Worm (Caenorhabditis elegans) whole organism, young adult: ENCODE results near the gene nlp-9.
A peak's percentile ranks its signal among the peaks of the same experiment; 100 is the strongest.

Experiments used
- D2030.7 ChIP-seq: fragments of 200-800 bp; sonication (Bioruptor generic); IDR thresholded peaks from 2 replicates; pipeline ENCODE4 v1.3.6; 2022; ENCODE audit warnings: missing genetic modification reagents, missing genetic modification characterization, missing compliant biosample characterization
- F33H1.4 ChIP-seq: fragments of 200-800 bp; sonication (Bioruptor generic); IDR thresholded peaks from 2 replicates; pipeline ENCODE4 v1.3.6; 2022; ENCODE audit warnings: missing genetic modification reagents, missing genetic modification characterization, missing compliant biosample characterization
- F37B4.10 ChIP-seq: fragments of 200-800 bp; sonication (Bioruptor generic); IDR thresholded peaks from 2 replicates; pipeline ENCODE4 v1.3.6; 2022; ENCODE audit warnings: missing genetic modification characterization, missing compliant biosample characterization
- F49E8.2 ChIP-seq: sonication (generic microtip); optimal IDR thresholded peaks from 3 replicates; lab custom pipeline; 2017; ENCODE audit warnings: missing genetic modification characterization, mild to moderate bottlenecking, missing compliant biosample characterization, antibody characterized with exemption, moderate library complexity; ENCODE audit not compliant: insufficient read depth
- K12H6.12 ChIP-seq: fragments of 200-800 bp; sonication (Bioruptor generic); optimal IDR thresholded peaks from 2 replicates; lab custom pipeline; 2018; ENCODE audit warnings: mild to moderate bottlenecking, missing genetic modification characterization, missing compliant biosample characterization
- T26A5.8 ChIP-seq: sonication (generic microtip); optimal IDR thresholded peaks from 2 replicates; lab custom pipeline; 2016; ENCODE audit warnings: missing genetic modification characterization, missing compliant biosample characterization
- akir-1 ChIP-seq: fragments of 200-800 bp; sonication (Bioruptor generic); optimal IDR thresholded peaks from 2 replicates; lab custom pipeline; 2018; ENCODE audit warnings: mild to moderate bottlenecking, missing genetic modification characterization, moderate library complexity, missing compliant biosample characterization
- attf-3 ChIP-seq: fragments of 200-800 bp; sonication (Bioruptor generic); conservative IDR thresholded peaks from 2 replicates; pipeline ENCODE4 v1.3.6; 2022; ENCODE audit warnings: missing genetic modification reagents, missing genetic modification characterization, missing compliant biosample characterization
- attf-6 ChIP-seq: fragments of 200-800 bp; sonication (Bioruptor generic); IDR thresholded peaks from 2 replicates; pipeline ENCODE4 v1.3.6; 2022; ENCODE audit warnings: missing genetic modification reagents, missing genetic modification characterization, missing compliant biosample characterization
- bed-2 ChIP-seq: fragments of 200-800 bp; sonication (Bioruptor generic); IDR thresholded peaks from 2 replicates; pipeline ENCODE4 v1.3.6; 2022; ENCODE audit warnings: missing genetic modification reagents, missing genetic modification characterization, missing compliant biosample characterization
- cebp-2 ChIP-seq: fragments of 200-800 bp; sonication (Bioruptor generic); IDR thresholded peaks from 2 replicates; pipeline ENCODE4 v1.3.6; 2022; ENCODE audit warnings: missing genetic modification characterization, missing compliant biosample characterization
- ceh-79 ChIP-seq: sonication (generic microtip); optimal IDR thresholded peaks from 2 replicates; lab custom pipeline; 2017; ENCODE audit warnings: mild to moderate bottlenecking, missing genetic modification characterization, missing compliant biosample characterization
- ceh-91 ChIP-seq: fragments of 200-800 bp; sonication (Bioruptor generic); IDR thresholded peaks from 2 replicates; pipeline ENCODE4 v1.3.6; 2022; ENCODE audit warnings: missing genetic modification reagents, missing genetic modification characterization, missing compliant biosample characterization
- chd-7 ChIP-seq: sonication (generic microtip); optimal IDR thresholded peaks from 2 replicates; lab custom pipeline; 2016; ENCODE audit warnings: mild to moderate bottlenecking, missing genetic modification characterization, moderate library complexity, missing compliant biosample characterization
- dpl-1 ChIP-seq: fragments of 150-350 bp; optimal IDR thresholded peaks from 2 replicates; lab custom pipeline; 2014; ENCODE audit warnings: missing biosample characterization, missing genetic modification reagents, missing genetic modification characterization
- efl-1 ChIP-seq: fragments of 150-350 bp; optimal IDR thresholded peaks from 2 replicates; lab custom pipeline; 2014; ENCODE audit warnings: missing biosample characterization, missing genetic modification reagents, missing genetic modification characterization
- gei-17 ChIP-seq: fragments of 200-800 bp; sonication (Bioruptor generic); optimal IDR thresholded peaks from 2 replicates; lab custom pipeline; 2018; ENCODE audit warnings: mild to moderate bottlenecking, missing genetic modification characterization, missing compliant biosample characterization
- hmg-1.2 ChIP-seq: fragments of 200-800 bp; sonication (Bioruptor generic); IDR thresholded peaks from 2 replicates; pipeline ENCODE4 v1.3.6; 2022; ENCODE audit warnings: missing genetic modification reagents, missing genetic modification characterization, missing compliant biosample characterization
- hsf-1 ChIP-seq: fragments of 200-800 bp; sonication (Bioruptor generic); IDR thresholded peaks from 2 replicates; pipeline ENCODE4 v1.3.6; 2022; ENCODE audit warnings: missing genetic modification reagents, missing genetic modification characterization, missing compliant biosample characterization
- let-526 ChIP-seq: fragments of 200-800 bp; sonication (Bioruptor generic); IDR thresholded peaks from 2 replicates; pipeline ENCODE4 v1.3.6; 2022; ENCODE audit warnings: missing genetic modification reagents, missing genetic modification characterization, missing compliant biosample characterization
- let-607 ChIP-seq, 2 experiments: fragments of 200-800 bp in 1 of 2; sonication (Bioruptor generic) in 1 of 2; sonication (generic microtip) in 1 of 2; optimal IDR thresholded peaks; 2 replicates each; lab custom pipeline; 2016 to 2018; ENCODE audit warnings: mild to moderate bottlenecking in 2 of 2, missing compliant biosample characterization in 2 of 2, missing genetic modification characterization in 2 of 2, moderate library complexity in 2 of 2, missing genotype in 1 of 2
- lin-26 ChIP-seq: fragments of 200-800 bp; sonication (Bioruptor generic); IDR thresholded peaks from 2 replicates; pipeline ENCODE4 v1.3.6; 2022; ENCODE audit warnings: missing genetic modification reagents, missing genetic modification characterization, missing compliant biosample characterization
- lin-54 ChIP-seq: fragments of 200-800 bp; sonication (Bioruptor generic); optimal IDR thresholded peaks from 2 replicates; lab custom pipeline; 2018; ENCODE audit warnings: mild to moderate bottlenecking, missing genetic modification characterization, missing compliant biosample characterization
- lsl-1 ChIP-seq: fragments of 200-800 bp; sonication (Bioruptor generic); optimal IDR thresholded peaks from 2 replicates; lab custom pipeline; 2018; ENCODE audit warnings: mild to moderate bottlenecking, missing genetic modification characterization, moderate library complexity, missing compliant biosample characterization
- madf-10 ChIP-seq: sonication (generic microtip); optimal IDR thresholded peaks from 2 replicates; lab custom pipeline; 2016; ENCODE audit warnings: mild to moderate bottlenecking, missing genetic modification characterization, missing compliant biosample characterization
- madf-6 ChIP-seq: fragments of 200-800 bp; sonication (Bioruptor generic); IDR thresholded peaks from 2 replicates; pipeline ENCODE4 v1.3.6; 2022; ENCODE audit warnings: missing genetic modification reagents, missing genetic modification characterization, missing compliant biosample characterization
- mcd-1 ChIP-seq: fragments of 200-800 bp; sonication (Bioruptor generic); IDR thresholded peaks from 2 replicates; pipeline ENCODE4 v1.3.6; 2022; ENCODE audit warnings: missing genetic modification reagents, missing genetic modification characterization, missing compliant biosample characterization
- mel-28 ChIP-seq: sonication (generic microtip); optimal IDR thresholded peaks from 2 replicates; lab custom pipeline; 2016; ENCODE audit warnings: borderline replicate concordance, mild to moderate bottlenecking, missing genetic modification characterization, missing compliant biosample characterization
- nfya-1 ChIP-seq: sonication (generic microtip); optimal IDR thresholded peaks from 2 replicates; lab custom pipeline; 2017; ENCODE audit warnings: antibody characterized with exemption, missing compliant biosample characterization, missing genetic modification characterization, borderline replicate concordance; ENCODE audit not compliant: insufficient read depth
- rec-8 ChIP-seq, 2 experiments: sonication (generic microtip); optimal IDR thresholded peaks; 2 replicates each; lab custom pipeline; 2016; ENCODE audit warnings: mild to moderate bottlenecking in 2 of 2, missing genetic modification characterization in 2 of 2, missing genetic modification reagents in 2 of 2, missing genotype in 2 of 2, missing biosample characterization in 1 of 2, missing compliant biosample characterization in 1 of 2, moderate library complexity in 1 of 2
- sdz-38 ChIP-seq: sonication (generic microtip); optimal IDR thresholded peaks from 2 replicates; lab custom pipeline; 2016; ENCODE audit warnings: missing genotype, missing genetic modification characterization, missing compliant biosample characterization
- snpc-1.1 ChIP-seq: sonication (generic microtip); optimal IDR thresholded peaks from 2 replicates; lab custom pipeline; 2017; ENCODE audit warnings: missing genetic modification characterization, mild to moderate bottlenecking, missing compliant biosample characterization, antibody characterized with exemption, moderate library complexity, missing genotype, missing genetic modification reagents; ENCODE audit not compliant: insufficient read depth
- snpc-3.4 ChIP-seq: sonication (generic microtip); optimal IDR thresholded peaks from 2 replicates; lab custom pipeline; 2017; ENCODE audit warnings: missing genetic modification characterization, mild to moderate bottlenecking, missing compliant biosample characterization, antibody characterized with exemption, moderate library complexity, missing genotype, missing genetic modification reagents
- snpc-4 ChIP-seq, 5 experiments: fragments of 150-350 bp in 1 of 5; sonication (generic microtip) in 4 of 5; optimal IDR thresholded peaks; 2 replicates each; lab custom pipeline; 2014 to 2018; ENCODE audit warnings: missing genetic modification characterization in 5 of 5, missing biosample characterization in 3 of 5, antibody characterized with exemption in 2 of 5, mild to moderate bottlenecking in 2 of 5, missing compliant biosample characterization in 2 of 5, missing genotype in 2 of 5, moderate library complexity in 2 of 5, missing genetic modification reagents in 1 of 5
- tbp1 ChIP-seq: fragments of 200-800 bp; sonication (Bioruptor generic); optimal IDR thresholded peaks from 2 replicates; lab custom pipeline; 2018; ENCODE audit warnings: mild to moderate bottlenecking, missing genetic modification characterization, missing compliant biosample characterization
- tbx-9 ChIP-seq: sonication (generic microtip); optimal IDR thresholded peaks from 2 replicates; lab custom pipeline; 2016; ENCODE audit warnings: borderline replicate concordance, missing genetic modification characterization, inconsistent platforms, missing compliant biosample characterization
- unc-130 ChIP-seq: sonication (generic microtip); optimal IDR thresholded peaks from 2 replicates; lab custom pipeline; 2016; ENCODE audit warnings: missing genetic modification reagents, missing genetic modification characterization, missing compliant biosample characterization
- zfh-2 ChIP-seq: fragments of 200-800 bp; sonication (Bioruptor generic); conservative IDR thresholded peaks from 2 replicates; pipeline ENCODE4 v1.3.6; 2022; ENCODE audit warnings: missing genetic modification reagents, missing genetic modification characterization, missing compliant biosample characterization
- zim-3 ChIP-seq: sonication (generic microtip); optimal IDR thresholded peaks from 2 replicates; lab custom pipeline; 2017; ENCODE audit warnings: mild to moderate bottlenecking, missing genetic modification characterization, moderate library complexity, missing compliant biosample characterization
- ztf-18 ChIP-seq: sonication (generic microtip); optimal IDR thresholded peaks from 2 replicates; lab custom pipeline; 2016; ENCODE audit warnings: missing genotype, mild to moderate bottlenecking, missing genetic modification characterization, missing compliant biosample characterization
- ztf-6 ChIP-seq: fragments of 200-800 bp; sonication (Bioruptor generic); IDR thresholded peaks from 2 replicates; pipeline ENCODE4 v1.3.6; 2022; ENCODE audit warnings: missing genetic modification reagents, missing genetic modification characterization, missing compliant biosample characterization

nlp-9 gene

ce11 chrV:4219342-4219741 lies at the start of gene nlp-9:
Gene nlp-9, plus strand, starts transcription at chrV:4219642.
- no peak for TF ChIP-seq let-526 (GFP tag; lab: Robert Waterston, UW)

ce11 chrV:4169658-4170057 lies 49.8 kb upstream of the nlp-9 start:
- peak; percentile 47; the same call in 1 of the 2 replicates for TF ChIP-seq madf-6 (GFP tag; lab: Robert Waterston, UW)
- TF ChIP-seq tbp1 (GFP tag; lab: Kevin White, UChicago), result peak; percentile 2
- TF ChIP-seq attf-3 (GFP tag; lab: Robert Waterston, UW), result no peak
- TF ChIP-seq lsl-1 (GFP tag; lab: Kevin White, UChicago), result peak; percentile 47
- TF ChIP-seq bed-2 (GFP tag; lab: Robert Waterston, UW), result no peak
- TF ChIP-seq mel-28 (tag; lab: Kevin White, UChicago), result no peak
- TF ChIP-seq snpc-3.4 (tag; lab: Kevin White, UChicago), result peak; percentile 8
- TF ChIP-seq efl-1 (GFP tag; lab: Kevin White, UChicago), result peak; percentile 24
- TF ChIP-seq lin-54 (GFP tag; lab: Kevin White, UChicago), result no peak
- TF ChIP-seq T26A5.8, result no peak
- TF ChIP-seq ceh-91 (GFP tag; lab: Robert Waterston, UW), result 0 out of 2 replicates have a peak, but pooled peaks have one; percentile 21
- peak; percentile 2 for TF ChIP-seq dpl-1 (GFP tag; lab: Kevin White, UChicago)
- no peak for TF ChIP-seq sdz-38
- no peak for TF ChIP-seq tbx-9 (tag; lab: Kevin White, UChicago)
- 0 out of 2 replicates have a peak, but pooled peaks have one; percentile 29 for TF ChIP-seq attf-6 (GFP tag; lab: Robert Waterston, UW)
- no peak for TF ChIP-seq rec-8 (tag; optimal IDR thresholded peaks at IDR 0.05; lab: Kevin White, UChicago)
- peak; percentile 13 for TF ChIP-seq snpc-4 (GFP tag; optimal IDR thresholded peaks at IDR 0.05; lab: Kevin White, UChicago)
- TF ChIP-seq snpc-4 (tag; optimal IDR thresholded peaks at IDR 0.05; lab: Kevin White, UChicago), result no peak
- TF ChIP-seq hsf-1 (GFP tag; lab: Robert Waterston, UW), result no peak
- peak; percentile 18 for TF ChIP-seq F49E8.2 (tag; lab: Kevin White, UChicago)
- peak; percentile 41; the same call in 1 of the 2 replicates for TF ChIP-seq F33H1.4 (GFP tag; lab: Robert Waterston, UW)
- peak; percentile 72 for TF ChIP-seq mcd-1
- TF ChIP-seq D2030.7, result peak; percentile 49
- TF ChIP-seq cebp-2, result no peak
- TF ChIP-seq unc-130 (GFP tag; lab: Kevin White, UChicago), result no peak
- TF ChIP-seq hmg-1.2 (GFP tag; lab: Robert Waterston, UW), result peak; percentile 20; the same call in 1 of the 2 replicates
- no peak for TF ChIP-seq nfya-1 (tag; lab: Kevin White, UChicago)
- TF ChIP-seq chd-7 (tag; lab: Kevin White, UChicago), result no peak
- TF ChIP-seq madf-10, result no peak

ce11 chrV:4170138-4170537 lies 49.3 kb upstream of the nlp-9 start, which contains the start of gene Y45G5AM.7:
Gene Y45G5AM.7, minus strand, starts transcription at chrV:4170238.
- TF ChIP-seq let-607 (tag; optimal IDR thresholded peaks at IDR 0.05; lab: Kevin White, UChicago) (no peak), gei-17 (GFP tag; lab: Kevin White, UChicago) (no peak), F37B4.10 (GFP tag; lab: Robert Waterston, UW) (no peak), madf-10 (no peak), attf-6 (GFP tag; lab: Robert Waterston, UW) (no peak), snpc-3.4 (tag; lab: Kevin White, UChicago) (no peak), bed-2 (GFP tag; lab: Robert Waterston, UW) (no peak), snpc-1.1 (tag; lab: Kevin White, UChicago) (no peak), ztf-6 (GFP tag; lab: Robert Waterston, UW) (no peak), ceh-79 (tag; lab: Kevin White, UChicago) (no peak), akir-1 (GFP tag; lab: Kevin White, UChicago) (no peak), zfh-2 (GFP tag; lab: Robert Waterston, UW) (no peak), ztf-18 (tag; lab: Kevin White, UChicago) (no peak), zim-3 (tag; lab: Kevin White, UChicago) (no peak), F33H1.4 (GFP tag; lab: Robert Waterston, UW) (no peak), lin-26 (GFP tag; lab: Robert Waterston, UW) (no peak), K12H6.12 (tag; lab: Kevin White, UChicago) (no peak)
